Fruit fly (Drosophila melanogaster) whole organism, wandering third instar larva: ENCODE data around the gene CG32022.

ENCODE experiments used
- CG32264 ChIP-seq: fragments of 200-800 bp; sonication (Bioruptor generic); optimal IDR thresholded peaks from 2 replicates; lab custom pipeline; 2016; ENCODE audit warnings: missing biosample characterization, missing genetic modification characterization
- CG9705 ChIP-seq: fragments of 200-800 bp; sonication (Bioruptor generic); optimal IDR thresholded peaks from 2 replicates; lab custom pipeline; 2018; ENCODE audit warnings: missing biosample characterization, mild to moderate bottlenecking, missing genetic modification characterization
- CrebA ChIP-seq: fragments of 200-800 bp; sonication (Bioruptor generic); optimal IDR thresholded peaks from 2 replicates; lab custom pipeline; 2016; ENCODE audit warnings: missing biosample characterization, mild to moderate bottlenecking, missing genetic modification characterization, borderline replicate concordance
- Dfd ChIP-seq: fragments of >200 bp; optimal IDR thresholded peaks from 2 replicates; lab custom pipeline; 2017; ENCODE audit warnings: missing biosample characterization, missing genetic modification characterization
- Dif ChIP-seq: fragments of 200-275, 200-300 bp; sonication (Bioruptor generic); optimal IDR thresholded peaks from 2 replicates; lab custom pipeline; 2018; ENCODE audit warnings: missing biosample characterization, missing genetic modification characterization; ENCODE audit not compliant: partially characterized antibody
- GATAd ChIP-seq: sonication (Bioruptor generic); optimal IDR thresholded peaks from 2 replicates; lab custom pipeline; 2016; ENCODE audit warnings: missing biosample characterization, missing genetic modification characterization
- HLH106 ChIP-seq: fragments of 200-800 bp; optimal IDR thresholded peaks from 3 replicates; lab custom pipeline; 2019; ENCODE audit warnings: missing biosample characterization, mild to moderate bottlenecking, missing genetic modification characterization, moderate library complexity
- Hnf4 ChIP-seq: fragments of 200-800 bp; sonication (Bioruptor generic); optimal IDR thresholded peaks from 2 replicates; lab custom pipeline; 2016; ENCODE audit warnings: missing biosample characterization, mild to moderate bottlenecking, missing genetic modification characterization
- Hr78 ChIP-seq: fragments of >200 bp; optimal IDR thresholded peaks from 2 replicates; lab custom pipeline; 2017; ENCODE audit warnings: missing biosample characterization, missing genetic modification characterization
- Jra ChIP-seq: sonication (Bioruptor generic); optimal IDR thresholded peaks from 2 replicates; lab custom pipeline; 2016; ENCODE audit warnings: missing biosample characterization, missing genetic modification characterization
- Mio ChIP-seq: sonication (Bioruptor generic); optimal IDR thresholded peaks from 2 replicates; lab custom pipeline; 2016; ENCODE audit warnings: missing biosample characterization, missing genetic modification characterization
- Myc ChIP-seq: fragments of >200 bp; optimal IDR thresholded peaks from 2 replicates; lab custom pipeline; 2017
- N ChIP-seq: fragments of >200 bp; optimal IDR thresholded peaks from 2 replicates; lab custom pipeline; 2018; ENCODE audit warnings: missing biosample characterization, missing external identifiers, missing genetic modification characterization
- OdsH ChIP-seq: fragments of 200-800 bp; sonication (Bioruptor generic); optimal IDR thresholded peaks from 2 replicates; lab custom pipeline; 2016; ENCODE audit warnings: missing biosample characterization, mild to moderate bottlenecking, missing genetic modification characterization
- Rel ChIP-seq, 2 experiments: fragments of 200-800 bp; sonication (Bioruptor generic) in 1 of 2; optimal IDR thresholded peaks; 2 replicates in 1 of 2; 3 replicates in 1 of 2; lab custom pipeline; 2016 to 2019; ENCODE audit warnings: mild to moderate bottlenecking in 2 of 2, missing biosample characterization in 2 of 2, missing genetic modification characterization in 2 of 2, moderate library complexity in 1 of 2
- Sp1 ChIP-seq: fragments of 200-800 bp; sonication (Bioruptor generic); optimal IDR thresholded peaks from 3 replicates; lab custom pipeline; 2019; ENCODE audit warnings: missing biosample characterization, mild to moderate bottlenecking, missing genetic modification characterization, moderate library complexity
- Vsx2 ChIP-seq: fragments of 200-300, 225-300 bp; sonication (Bioruptor generic); optimal IDR thresholded peaks from 2 replicates; lab custom pipeline; 2018; ENCODE audit warnings: missing biosample characterization, missing genetic modification characterization; ENCODE audit not compliant: partially characterized antibody
- br ChIP-seq: fragments of 200-800 bp; sonication (Bioruptor generic); optimal IDR thresholded peaks from 2 replicates; lab custom pipeline; 2016; ENCODE audit warnings: missing biosample characterization, missing genetic modification characterization
- brk ChIP-seq: fragments of 200-800 bp; sonication (Bioruptor generic); optimal IDR thresholded peaks from 2 replicates; lab custom pipeline; 2016; ENCODE audit warnings: missing biosample characterization, mild to moderate bottlenecking, missing genetic modification characterization
- dl ChIP-seq, 2 experiments: fragments of 175-275, 200-275 bp in 1 of 2; fragments of 200-275 bp in 1 of 2; sonication (Bioruptor generic); optimal IDR thresholded peaks; lab custom pipeline; 2018; ENCODE audit warnings: mild to moderate bottlenecking in 2 of 2, missing biosample characterization in 2 of 2, missing genetic modification characterization in 2 of 2, moderate library complexity in 2 of 2; ENCODE audit not compliant: partially characterized antibody in 2 of 2, insufficient read depth in 1 of 2
- dmrt93B ChIP-seq: fragments of 200-800 bp; sonication (Bioruptor generic); optimal IDR thresholded peaks from 2 replicates; lab custom pipeline; 2018; ENCODE audit warnings: missing biosample characterization, mild to moderate bottlenecking, missing genetic modification characterization
- dsf ChIP-seq: sonication (Bioruptor generic); optimal IDR thresholded peaks from 2 replicates; lab custom pipeline; 2016; ENCODE audit warnings: missing biosample characterization, missing genetic modification characterization, borderline replicate concordance
- ey ChIP-seq: fragments of 200-800 bp; sonication (Bioruptor generic); optimal IDR thresholded peaks from 2 replicates; lab custom pipeline; 2016; ENCODE audit warnings: missing biosample characterization, missing genetic modification characterization
- foxo ChIP-seq, 2 experiments: fragments of 200-800 bp; sonication (Bioruptor generic); optimal IDR thresholded peaks; 2 replicates in 1 of 2; 3 replicates in 1 of 2; lab custom pipeline; 2016 to 2017; ENCODE audit warnings: missing biosample characterization in 2 of 2, missing genetic modification characterization in 2 of 2
- fru ChIP-seq: fragments of 200-800 bp; sonication (Bioruptor generic); optimal IDR thresholded peaks from 3 replicates; lab custom pipeline; 2016; ENCODE audit warnings: missing biosample characterization, mild to moderate bottlenecking, missing genetic modification characterization
- h ChIP-seq: fragments of 200-800 bp; sonication (Bioruptor generic); optimal IDR thresholded peaks from 3 replicates; lab custom pipeline; 2016; ENCODE audit warnings: missing biosample characterization, mild to moderate bottlenecking, missing genetic modification characterization
- jim ChIP-seq: fragments of 175-275, 200-325 bp; sonication (Bioruptor generic); optimal IDR thresholded peaks from 2 replicates; lab custom pipeline; 2016; ENCODE audit warnings: missing biosample characterization, mild to moderate bottlenecking, missing genetic modification characterization
- pan ChIP-seq: fragments of >200 bp; optimal IDR thresholded peaks from 2 replicates; lab custom pipeline; 2017
- psq ChIP-seq: fragments of 200-800 bp; sonication (Bioruptor generic); optimal IDR thresholded peaks from 3 replicates; lab custom pipeline; 2017; ENCODE audit warnings: missing biosample characterization, mild to moderate bottlenecking, missing genetic modification characterization, moderate library complexity
- rgr ChIP-seq: fragments of 200-800 bp; sonication (Bioruptor generic); optimal IDR thresholded peaks from 3 replicates; lab custom pipeline; 2016; ENCODE audit warnings: missing biosample characterization, mild to moderate bottlenecking, missing genetic modification characterization
- sage ChIP-seq: fragments of 200-800 bp; sonication (Bioruptor generic); optimal IDR thresholded peaks from 2 replicates; lab custom pipeline; 2016; ENCODE audit warnings: missing biosample characterization, mild to moderate bottlenecking, missing genetic modification characterization
- sv ChIP-seq: fragments of 200-800 bp; sonication (Bioruptor generic); optimal IDR thresholded peaks from 3 replicates; lab custom pipeline; 2016; ENCODE audit warnings: missing biosample characterization, missing genetic modification characterization
- tai ChIP-seq: sonication (Bioruptor generic); optimal IDR thresholded peaks from 2 replicates; lab custom pipeline; 2016; ENCODE audit warnings: missing biosample characterization, missing genetic modification characterization
- usp ChIP-seq: fragments of >200 bp; optimal IDR thresholded peaks from 2 replicates; lab custom pipeline; 2017; ENCODE audit warnings: missing biosample characterization, missing genetic modification characterization
- woc ChIP-seq: sonication (Bioruptor generic); optimal IDR thresholded peaks from 2 replicates; lab custom pipeline; 2016; ENCODE audit warnings: missing biosample characterization, mild to moderate bottlenecking, missing genetic modification characterization

CG32022 gene

DNA sequence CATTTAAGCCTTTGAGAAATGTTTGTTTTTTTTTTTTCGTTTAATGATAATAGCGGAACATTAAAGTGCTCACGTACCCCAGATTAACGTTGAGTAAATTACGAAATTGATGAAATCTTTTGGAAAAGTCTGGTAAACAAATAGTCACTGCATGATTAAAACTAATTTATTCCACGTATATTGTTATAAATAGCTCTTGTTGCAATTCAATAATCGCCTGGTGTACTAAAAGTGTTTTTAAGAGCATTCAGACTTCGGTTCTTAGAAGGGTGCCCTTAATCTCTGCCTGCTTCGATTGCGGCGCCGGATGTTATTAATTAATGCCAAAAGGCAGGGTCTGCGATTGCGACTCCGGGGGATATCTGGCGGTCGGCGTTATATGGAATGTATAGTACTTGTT, 12.2 kb downstream of the CG32022 start:
- TF ChIP-seq dl (GFP tag; optimal IDR thresholded peaks at IDR 0.05; lab: Kevin White, UChicago; ENCODE audit: insufficient read depth in 1 of 2, partially characterized antibody in 2 of 2) (no peak), Sp1 (GFP tag; lab: Kevin White, UChicago) (no peak), CrebA (GFP tag; lab: Kevin White, UChicago) (no peak), Mio (no peak), N (GFP tag; lab: Kevin White, UChicago) (no peak), HLH106 (no peak), foxo (GFP tag; optimal IDR thresholded peaks at IDR 0.05; lab: Kevin White, UChicago) (peak in 1 of 2 experiments; percentile 11), Dif (GFP tag; lab: Kevin White, UChicago) (no peak), Dfd (GFP tag; lab: Kevin White, UChicago) (no peak), OdsH (no peak), CG32264 (GFP tag; lab: Kevin White, UChicago) (no peak), woc (GFP tag; lab: Kevin White, UChicago) (no peak), Hnf4 (GFP tag; lab: Kevin White, UChicago) (no peak), jim (GFP tag; lab: Kevin White, UChicago) (no peak), Hr78 (no peak), dmrt93B (GFP tag; lab: Kevin White, UChicago) (no peak), rgr (GFP tag; lab: Kevin White, UChicago) (peak; percentile 11), Jra (GFP tag; lab: Kevin White, UChicago) (no peak), sage (GFP tag; lab: Kevin White, UChicago) (no peak), GATAd (GFP tag; lab: Kevin White, UChicago) (no peak), tai (GFP tag; lab: Kevin White, UChicago) (no peak), br (GFP tag; lab: Kevin White, UChicago) (no peak), dsf (GFP tag; lab: Kevin White, UChicago) (no peak), pan (lab: Kevin White, UChicago) (no peak), ey (peak; percentile 9), h (GFP tag; lab: Kevin White, UChicago) (peak; percentile 2), Rel (GFP tag; optimal IDR thresholded peaks at IDR 0.05; lab: Kevin White, UChicago) (no peak), Rel (tag; optimal IDR thresholded peaks at IDR 0.05; lab: Kevin White, UChicago) (no peak), Myc (no peak), fru (no peak), sv (no peak)

DNA sequence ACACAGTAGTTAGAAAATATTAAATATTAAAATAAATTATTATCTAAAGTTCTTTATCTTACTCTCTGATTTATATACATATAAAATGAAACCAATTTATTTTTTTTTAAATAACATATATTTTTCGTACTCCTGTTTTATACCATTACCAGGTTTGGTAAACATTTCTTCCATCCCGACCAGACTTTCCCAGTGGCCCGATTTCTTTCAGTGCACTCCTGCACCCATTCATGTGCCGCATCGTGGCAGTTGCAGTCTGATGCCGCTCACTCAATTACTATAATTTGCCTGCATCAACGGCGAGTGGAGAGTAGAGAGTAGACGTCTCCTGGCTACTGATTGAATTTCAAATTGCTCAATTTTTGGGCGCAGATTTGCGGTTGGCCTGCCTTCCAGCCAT, 13.3 kb downstream of the CG32022 start:
- TF ChIP-seq Mio (no peak), ey (no peak), usp (GFP tag; lab: Kevin White, UChicago) (no peak), woc (GFP tag; lab: Kevin White, UChicago) (no peak), GATAd (GFP tag; lab: Kevin White, UChicago) (no peak), brk (no peak), Jra (GFP tag; lab: Kevin White, UChicago) (no peak), foxo (GFP tag; optimal IDR thresholded peaks at IDR 0.05; lab: Kevin White, UChicago) (peak in 1 of 2 experiments; percentile 19), Sp1 (GFP tag; lab: Kevin White, UChicago) (peak; percentile 34), dmrt93B (GFP tag; lab: Kevin White, UChicago) (no peak), psq (peak; percentile 15), br (GFP tag; lab: Kevin White, UChicago) (no peak), rgr (GFP tag; lab: Kevin White, UChicago) (peak; percentile 11), jim (GFP tag; lab: Kevin White, UChicago) (no peak), Myc (no peak), Dfd (GFP tag; lab: Kevin White, UChicago) (no peak), HLH106 (peak; percentile 26)

DNA sequence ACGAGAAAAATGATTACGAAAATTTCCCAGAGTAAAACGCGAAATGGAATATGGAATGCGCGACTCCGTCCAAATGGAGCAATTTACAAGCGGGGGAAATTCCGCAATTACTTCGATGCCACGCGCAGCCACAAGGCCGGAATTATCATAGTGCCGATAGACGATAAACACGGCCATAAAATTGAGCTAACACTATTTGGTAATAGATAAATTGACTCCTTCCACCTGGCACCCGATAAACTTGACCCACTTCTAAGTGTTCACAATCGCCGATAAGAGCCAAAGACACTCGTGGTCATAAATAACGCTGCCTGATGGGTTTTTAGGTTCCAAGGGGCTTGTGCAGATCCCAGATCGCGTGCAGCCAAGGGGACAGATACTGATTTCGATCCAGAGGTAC, 14.0 kb downstream of the CG32022 start:
- TF ChIP-seq Hr78 (no peak), psq (no peak), foxo (GFP tag; optimal IDR thresholded peaks at IDR 0.05; lab: Kevin White, UChicago) (no peak), Vsx2 (GFP tag; lab: Kevin White, UChicago) (no peak), ey (no peak), jim (GFP tag; lab: Kevin White, UChicago) (no peak), dsf (GFP tag; lab: Kevin White, UChicago) (no peak), brk (no peak), Dif (GFP tag; lab: Kevin White, UChicago) (no peak), pan (lab: Kevin White, UChicago) (no peak), Myc (no peak), Mio (no peak), N (GFP tag; lab: Kevin White, UChicago) (no peak), GATAd (GFP tag; lab: Kevin White, UChicago) (no peak), CG9705 (GFP tag; lab: Kevin White, UChicago) (no peak)
